Fruit fly (Drosophila melanogaster): ENCODE results near the gene bark.

- TF ChIP-seq usp (GFP tag; optimal IDR thresholded peaks at IDR 0.05) (no peak), EcR (GFP tag; optimal IDR thresholded peaks at IDR 0.05) (no peak), psq (optimal IDR thresholded peaks at IDR 0.05) (no peak), Dll (optimal IDR thresholded peaks at IDR 0.05) (no peak), CG8478 (optimal IDR thresholded peaks at IDR 0.05) (no peak)
Measured at dm6 chr2L:3776614-3777196, 10.3 kb upstream of the bark start.
